Worm (Caenorhabditis elegans): Measurements from ENCODE around the gene sshk-1.
A peak's percentile ranks its signal among the peaks of the same experiment; 100 is the strongest.

sshk-1 gene

DNA sequence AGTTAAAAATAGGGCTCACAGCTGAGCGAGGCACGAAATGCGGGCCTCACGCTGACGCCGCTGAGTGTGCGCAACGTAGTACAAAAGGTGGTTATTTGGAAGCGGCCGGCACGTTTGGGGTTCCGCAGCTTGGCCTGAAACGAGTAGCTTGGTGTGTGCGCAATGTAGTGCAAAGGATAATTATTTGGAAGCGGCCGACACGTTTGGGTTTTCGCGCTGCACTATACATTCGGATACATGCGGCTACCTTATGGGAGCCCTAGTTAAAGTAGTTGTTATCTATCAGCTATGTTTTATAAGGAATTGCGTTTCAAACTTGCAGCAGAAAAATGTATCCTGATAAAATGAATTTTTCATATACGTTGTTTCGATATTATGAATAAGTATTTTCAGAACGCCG lies 25.9 kb upstream of the sshk-1 start, which contains the start of gene Y44A6D.1:
Gene Y44A6D.1 (minus strand): TSS at position 23 of the 400 bp plus-strand sequence.
- no peak for TF ChIP-seq tbx-11 (GFP tag; IDR thresholded peaks at IDR 0.05)
- no peak for TF ChIP-seq hnd-1 (tag; optimal IDR thresholded peaks at IDR 0.05)
- TF ChIP-seq ceh-13 (GFP tag; optimal IDR thresholded peaks at IDR 0.05) = no peak
- TF ChIP-seq pes-1 (GFP tag; IDR thresholded peaks at IDR 0.05) = no peak
- TF ChIP-seq aly-1 (tag; optimal IDR thresholded peaks at IDR 0.05) = no peak
- no peak for TF ChIP-seq tra-4 (tag; optimal IDR thresholded peaks at IDR 0.05)
- TF ChIP-seq ama-1 (optimal IDR thresholded peaks at IDR 0.05) = no peak
- no peak for TF ChIP-seq sea-1 (GFP tag; conservative IDR thresholded peaks at IDR 0.05)
- no peak for TF ChIP-seq flt-1 (GFP tag; IDR thresholded peaks at IDR 0.05)
- no peak for TF ChIP-seq B0310.2 (tag; optimal IDR thresholded peaks at IDR 0.05)
- no peak for TF ChIP-seq F13C5.2 (tag; optimal IDR thresholded peaks at IDR 0.05)
- no peak for TF ChIP-seq hmg-4 (GFP tag; optimal IDR thresholded peaks at IDR 0.05)

DNA sequence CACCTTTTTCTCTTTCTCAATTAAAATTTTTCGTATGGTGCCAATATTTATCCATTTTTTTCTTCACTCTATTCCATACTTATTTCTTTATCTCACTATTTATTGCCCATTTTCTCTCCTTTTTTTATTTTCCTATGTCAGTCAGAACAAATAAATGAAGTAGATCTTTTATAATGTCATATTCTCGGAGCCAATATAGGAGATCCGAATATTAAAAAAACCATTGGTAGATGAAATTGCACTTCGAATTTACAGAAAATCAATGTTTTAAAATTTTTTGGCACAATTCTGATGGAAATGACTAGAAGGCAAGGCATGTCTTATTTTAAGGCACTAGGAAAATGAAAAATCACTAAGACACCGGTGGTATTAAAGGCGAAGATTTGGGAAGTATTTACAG lies 25.3 kb upstream of the sshk-1 start:
- no peak for TF ChIP-seq ets-7 (tag; optimal IDR thresholded peaks at IDR 0.05)

DNA sequence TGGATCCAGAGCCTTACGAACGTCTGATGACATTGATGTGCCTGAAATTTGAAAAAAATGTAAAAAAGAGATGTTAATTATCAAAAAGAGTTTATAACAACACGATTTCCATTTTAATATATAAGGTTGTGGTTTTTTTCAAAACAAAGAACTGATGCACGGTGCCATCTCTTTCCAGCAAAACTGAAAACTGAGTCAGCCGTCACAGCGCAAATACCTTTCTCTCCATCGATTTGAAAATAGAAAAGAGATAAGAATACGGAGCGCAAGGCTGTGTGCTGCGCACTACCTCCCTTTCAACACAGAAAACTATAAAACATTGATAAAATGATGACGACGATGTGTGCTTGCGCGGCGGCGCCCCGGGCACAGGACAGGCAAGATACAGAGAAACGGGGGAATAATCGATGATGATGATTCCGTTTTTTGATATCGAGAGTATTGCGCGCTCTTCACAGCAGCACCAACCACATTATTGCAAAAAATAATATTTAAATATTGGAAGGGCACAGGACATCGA lies 23.5 kb upstream of the sshk-1 start, which contains the start of gene Y44A6D.3:
Gene Y44A6D.3 (minus strand): TSS at position 51 of the 520 bp plus-strand sequence.
- no peak for TF ChIP-seq tbx-37 (GFP tag; conservative IDR thresholded peaks at IDR 0.05)
- no peak for TF ChIP-seq hmg-4 (GFP tag; optimal IDR thresholded peaks at IDR 0.05)
- TF ChIP-seq scrt-1 (GFP tag; IDR thresholded peaks at IDR 0.05) = no peak
- no peak for TF ChIP-seq ceh-13 (GFP tag; optimal IDR thresholded peaks at IDR 0.05)
- TF ChIP-seq ceh-36 (tag; optimal IDR thresholded peaks at IDR 0.05) = no peak
- no peak for TF ChIP-seq hnd-1 (tag; optimal IDR thresholded peaks at IDR 0.05)
- TF ChIP-seq tra-4 (tag; optimal IDR thresholded peaks at IDR 0.05) = no peak
- no peak for TF ChIP-seq aly-1 (tag; optimal IDR thresholded peaks at IDR 0.05)
- no peak for TF ChIP-seq F13C5.2 (tag; optimal IDR thresholded peaks at IDR 0.05)
- no peak for TF ChIP-seq sea-1 (GFP tag; conservative IDR thresholded peaks at IDR 0.05)
- TF ChIP-seq pes-1 (GFP tag; IDR thresholded peaks at IDR 0.05) = no peak

DNA sequence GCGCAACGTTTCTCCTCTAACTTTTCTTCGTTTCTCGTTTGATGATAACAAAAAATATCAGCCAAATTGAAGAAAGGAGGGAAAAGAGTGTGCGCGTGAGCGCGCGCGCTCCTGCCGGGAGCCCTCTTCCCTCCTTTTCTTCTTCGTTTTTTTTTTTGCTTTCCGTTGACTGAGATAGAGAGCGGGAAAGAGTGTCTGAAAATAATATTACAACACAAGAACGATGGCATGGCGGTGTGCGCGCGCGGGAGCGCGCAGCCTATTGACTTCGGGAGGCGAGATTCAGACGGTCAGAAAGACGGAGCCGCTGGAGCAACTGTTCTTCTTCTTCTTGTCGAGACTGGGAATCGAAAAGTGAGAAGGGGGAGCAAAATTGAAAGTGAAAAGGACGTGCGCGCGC lies 22.2 kb upstream of the sshk-1 start:
- TF ChIP-seq pes-1 (GFP tag; IDR thresholded peaks at IDR 0.05) (peak; percentile 41; the same call in 1 of the 2 replicates), tra-4 (tag; optimal IDR thresholded peaks at IDR 0.05) (no peak), aly-1 (tag; optimal IDR thresholded peaks at IDR 0.05) (no peak)

DNA sequence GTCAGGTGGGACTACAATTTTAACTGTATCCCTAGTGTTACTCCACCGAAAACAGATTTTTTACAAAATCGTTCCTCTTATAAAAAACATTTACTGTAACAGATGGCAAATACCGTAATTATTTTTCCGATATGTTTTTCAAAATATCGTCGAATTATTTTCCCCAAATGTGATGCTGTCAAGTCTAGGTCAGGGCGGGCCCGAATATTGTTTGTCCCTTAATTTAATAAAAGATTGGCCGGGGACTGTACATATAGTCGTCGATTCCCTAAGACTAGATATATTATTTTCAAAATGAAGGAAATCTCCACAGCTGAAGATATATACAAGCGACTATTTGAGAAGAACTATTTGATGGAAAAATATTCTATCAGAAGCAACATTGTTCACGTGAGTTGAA lies 18.0 kb upstream of the sshk-1 start, which contains the start of gene sdf-9:
Gene sdf-9 (plus strand): TSS at position 301 of the 400 bp plus-strand sequence.
- no peak for TF ChIP-seq pes-1 (GFP tag; IDR thresholded peaks at IDR 0.05)
- no peak for TF ChIP-seq aly-1 (tag; optimal IDR thresholded peaks at IDR 0.05)
- no peak for TF ChIP-seq ceh-36 (tag; optimal IDR thresholded peaks at IDR 0.05)

DNA sequence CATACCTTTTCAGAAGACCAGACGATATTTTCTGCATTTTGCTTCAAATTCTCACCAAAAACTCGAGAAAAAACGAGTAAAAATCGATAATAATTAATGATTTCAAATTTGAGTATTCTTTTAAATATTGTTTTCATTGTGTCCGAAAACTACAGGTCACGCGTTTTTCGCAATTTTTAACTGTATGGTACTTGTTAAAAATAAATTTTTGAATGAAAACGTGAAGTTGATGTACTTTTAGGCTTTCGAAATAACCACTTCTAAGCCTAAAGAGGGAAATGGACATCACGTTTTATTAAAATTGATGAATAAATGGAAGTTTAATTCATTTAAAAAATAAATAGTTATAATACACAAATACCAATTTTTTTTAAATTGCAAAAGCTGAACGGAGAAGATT lies 13.0 kb upstream of the sshk-1 start, which contains the start of gene Y44A6D.5:
Gene Y44A6D.5 (minus strand): TSS at position 101 of the 400 bp plus-strand sequence.
- TF ChIP-seq B0310.2 (tag; optimal IDR thresholded peaks at IDR 0.05) (no peak), hmbx-1 (tag; optimal IDR thresholded peaks at IDR 0.05) (no peak), tbx-11 (GFP tag; IDR thresholded peaks at IDR 0.05) (no peak)

DNA sequence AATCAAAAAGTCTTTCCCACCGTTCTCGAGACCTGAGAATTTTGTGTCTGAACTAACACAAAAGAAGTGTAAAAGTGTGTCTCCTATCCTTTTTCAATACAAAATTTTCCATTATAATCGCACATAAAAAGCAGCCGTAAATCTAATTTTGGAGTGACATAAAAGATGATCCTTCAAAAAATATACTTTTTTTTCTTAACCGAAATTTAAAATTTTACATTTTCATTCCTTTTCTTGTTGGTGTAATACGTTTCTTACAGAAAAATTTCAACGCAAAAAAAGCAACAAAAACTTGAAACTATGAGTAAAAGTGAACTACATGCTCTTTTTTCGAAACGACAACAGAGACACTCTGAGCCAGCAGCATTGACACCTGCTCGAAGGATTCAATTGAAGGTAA lies 8.9 kb upstream of the sshk-1 start, which contains the start of gene Y44A6D.6:
Gene Y44A6D.6 (plus strand): TSS at position 301 of the 400 bp plus-strand sequence.
- no peak for TF ChIP-seq tra-4 (tag; optimal IDR thresholded peaks at IDR 0.05)
- TF ChIP-seq hmbx-1 (tag; optimal IDR thresholded peaks at IDR 0.05) = no peak
- TF ChIP-seq ama-1 (optimal IDR thresholded peaks at IDR 0.05) = no peak
- TF ChIP-seq F13C5.2 (tag; optimal IDR thresholded peaks at IDR 0.05) = no peak

DNA sequence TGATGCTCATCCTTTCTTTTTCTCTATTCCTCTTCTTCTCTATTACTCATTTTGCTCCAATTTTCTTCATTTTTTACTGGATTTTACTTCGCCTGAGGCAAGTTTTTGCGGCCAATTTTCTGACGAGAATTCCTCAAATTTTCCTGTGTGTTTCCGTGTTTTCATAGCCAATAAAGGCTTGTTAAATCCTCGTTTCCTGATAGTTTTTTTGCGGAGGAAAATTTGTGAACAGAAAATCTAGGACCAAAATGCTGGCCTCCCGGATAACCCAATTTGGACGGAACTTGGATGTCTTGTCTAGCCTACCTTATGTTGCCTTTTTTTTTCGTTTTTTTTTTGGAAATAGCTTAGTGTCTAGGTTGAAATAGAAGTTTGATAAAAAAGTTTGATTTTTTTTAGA lies 2.3 kb upstream of the sshk-1 start:
- TF ChIP-seq tbx-37 (GFP tag; conservative IDR thresholded peaks at IDR 0.05) = no peak
- TF ChIP-seq hnd-1 (tag; optimal IDR thresholded peaks at IDR 0.05) = no peak
- no peak for TF ChIP-seq flt-1 (GFP tag; IDR thresholded peaks at IDR 0.05)
- TF ChIP-seq tra-4 (tag; optimal IDR thresholded peaks at IDR 0.05) = no peak
- TF ChIP-seq tbx-11 (GFP tag; IDR thresholded peaks at IDR 0.05) = no peak
- TF ChIP-seq sea-1 (GFP tag; conservative IDR thresholded peaks at IDR 0.05) = no peak
- TF ChIP-seq F13C5.2 (tag; optimal IDR thresholded peaks at IDR 0.05) = no peak
- TF ChIP-seq hmbx-1 (tag; optimal IDR thresholded peaks at IDR 0.05) = no peak
- TF ChIP-seq pes-1 (GFP tag; IDR thresholded peaks at IDR 0.05) = no peak
- TF ChIP-seq ceh-36 (tag; optimal IDR thresholded peaks at IDR 0.05) = no peak
- no peak for TF ChIP-seq ceh-13 (GFP tag; optimal IDR thresholded peaks at IDR 0.05)
- TF ChIP-seq hmg-4 (GFP tag; optimal IDR thresholded peaks at IDR 0.05) = no peak
- no peak for TF ChIP-seq scrt-1 (GFP tag; IDR thresholded peaks at IDR 0.05)
- TF ChIP-seq aly-1 (tag; optimal IDR thresholded peaks at IDR 0.05) = no peak
- no peak for TF ChIP-seq ama-1 (optimal IDR thresholded peaks at IDR 0.05)
- TF ChIP-seq B0310.2 (tag; optimal IDR thresholded peaks at IDR 0.05) = no peak
- TF ChIP-seq ets-7 (tag; optimal IDR thresholded peaks at IDR 0.05) = no peak

DNA sequence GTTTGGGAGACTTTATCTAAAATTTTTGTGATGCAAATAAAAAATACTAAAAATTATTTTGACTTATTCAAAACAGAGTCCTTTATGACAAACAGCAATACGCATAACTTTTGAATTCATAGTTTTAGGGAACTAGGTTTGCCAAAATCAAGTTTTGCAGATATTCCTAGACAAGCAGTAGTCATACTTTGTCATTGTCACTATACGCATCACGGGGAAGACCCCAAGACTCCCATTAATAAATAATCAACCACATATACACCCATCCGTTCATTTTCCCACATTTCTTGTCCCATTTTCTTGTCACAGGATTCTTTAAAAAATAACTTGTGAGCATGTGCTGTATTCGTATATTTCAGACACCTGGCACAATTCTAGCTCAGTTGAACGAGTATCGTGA lies 1.5 kb upstream of the sshk-1 start, which contains the start of gene Y44A6D.7:
Gene Y44A6D.7 (plus strand): TSS at position 301 of the 400 bp plus-strand sequence.
- TF ChIP-seq ets-7 (tag; optimal IDR thresholded peaks at IDR 0.05) (no peak), scrt-1 (GFP tag; IDR thresholded peaks at IDR 0.05) (no peak), aly-1 (tag; optimal IDR thresholded peaks at IDR 0.05) (no peak), B0310.2 (tag; optimal IDR thresholded peaks at IDR 0.05) (no peak), ama-1 (optimal IDR thresholded peaks at IDR 0.05) (no peak), ceh-13 (GFP tag; optimal IDR thresholded peaks at IDR 0.05) (no peak), ceh-36 (tag; optimal IDR thresholded peaks at IDR 0.05) (no peak), flt-1 (GFP tag; IDR thresholded peaks at IDR 0.05) (no peak), pes-1 (GFP tag; IDR thresholded peaks at IDR 0.05) (no peak), hmg-4 (GFP tag; optimal IDR thresholded peaks at IDR 0.05) (no peak), tra-4 (tag; optimal IDR thresholded peaks at IDR 0.05) (no peak), F13C5.2 (tag; optimal IDR thresholded peaks at IDR 0.05) (no peak), hnd-1 (tag; optimal IDR thresholded peaks at IDR 0.05) (no peak), tbx-37 (GFP tag; conservative IDR thresholded peaks at IDR 0.05) (no peak), sea-1 (GFP tag; conservative IDR thresholded peaks at IDR 0.05) (no peak), hmbx-1 (tag; optimal IDR thresholded peaks at IDR 0.05) (no peak)

Data from whole organism, early embryonic.